Worm (Caenorhabditis elegans) whole organism, L3 larva: ENCODE data around the gene flp-15.

ENCODE experiments used
- aly-2 ChIP-seq: fragments of 150-350 bp; optimal IDR thresholded peaks from 2 replicates; lab custom pipeline; 2014; ENCODE audit warnings: missing biosample characterization, missing genetic modification characterization
- egl-27 ChIP-seq: sonication (generic microtip); optimal IDR thresholded peaks from 4 replicates; lab custom pipeline; 2017; ENCODE audit warnings: missing biosample characterization, missing genetic modification reagents, missing genetic modification characterization
- ztf-11 ChIP-seq: fragments of 150-350 bp; optimal IDR thresholded peaks from 2 replicates; lab custom pipeline; 2014; ENCODE audit warnings: missing biosample characterization, missing genetic modification characterization

ce11 chrIII:13652708-13653107, 14.9 kb downstream of the flp-15 start:
- TF ChIP-seq aly-2 (tag; lab: Kevin White, UChicago) (no peak), ztf-11 (tag; lab: Kevin White, UChicago) (no peak), egl-27 (no peak)
